Worm (Caenorhabditis elegans) whole organism, midembryonic: ENCODE measurements around the gene C15H9.11.

Source experiments
- klf-2 ChIP-seq: fragments of 200-800 bp; sonication (Bioruptor generic); conservative IDR thresholded peaks from 2 replicates; pipeline ENCODE4 v1.3.6; 2022; ENCODE audit warnings: missing genetic modification reagents, missing genetic modification characterization, missing compliant biosample characterization
- ztf-23 ChIP-seq: fragments of 200-800 bp; sonication (Bioruptor generic); IDR thresholded peaks from 2 replicates; pipeline ENCODE4 v1.3.6; 2022; ENCODE audit warnings: missing genetic modification reagents, missing genetic modification characterization, missing compliant biosample characterization

DNA sequence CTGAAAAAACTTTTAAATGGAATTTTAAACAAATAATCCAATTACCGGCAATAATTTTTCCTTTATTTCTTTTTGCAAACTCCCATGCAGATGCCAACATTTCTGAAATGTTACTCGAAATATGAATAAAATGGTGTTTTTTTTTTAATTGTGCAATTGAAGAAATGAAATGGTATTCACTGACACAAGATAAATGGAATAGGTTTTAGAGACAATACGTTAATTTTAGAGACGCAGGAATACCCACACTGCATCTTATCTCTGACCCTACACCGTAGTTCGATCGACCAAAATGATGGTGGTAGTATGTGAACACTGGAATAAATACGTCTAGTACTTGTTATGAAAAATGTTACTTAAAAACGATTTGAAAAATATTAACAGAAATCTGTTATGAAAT, 9.6 kb upstream of the C15H9.11 start, which contains the start of gene prx-3:
- TF ChIP-seq klf-2 (GFP tag; lab: Robert Waterston, UW) (no peak), ztf-23 (GFP tag; lab: Robert Waterston, UW) (no peak)
